Fruit fly (Drosophila melanogaster): ENCODE results near the gene msl-2.

Gene msl-2

dm6 chr2L:3440322-3440721 is 25.6 kb downstream of the msl-2 start (continued):
- TF ChIP-seq CG7963 (GFP tag; IDR thresholded peaks at IDR 0.05; ENCODE audit: partially characterized antibody) = no peak
- TF ChIP-seq Hand (GFP tag; optimal IDR thresholded peaks at IDR 0.05) = no peak
- no peak for TF ChIP-seq yki (optimal IDR thresholded peaks at IDR 0.05)
- TF ChIP-seq CG32767 (GFP tag; IDR thresholded peaks at IDR 0.05) = peak; percentile 67
- TF ChIP-seq NK7.1 (GFP tag; optimal IDR thresholded peaks at IDR 0.05) = no peak
- peak; percentile 56 for TF ChIP-seq ranshi (GFP tag; IDR thresholded peaks at IDR 0.05)
- TF ChIP-seq pfk (GFP tag; optimal IDR thresholded peaks at IDR 0.05) = no peak
- TF ChIP-seq CG11247 (GFP tag; IDR thresholded peaks at IDR 0.05) = peak; percentile 58; the same call in 1 of the 2 replicates
- TF ChIP-seq hkb (optimal IDR thresholded peaks at IDR 0.05) = no peak
- peak; percentile 79 for TF ChIP-seq hkb (GFP tag; IDR thresholded peaks at IDR 0.05)
- TF ChIP-seq CG9797 (GFP tag; optimal IDR thresholded peaks at IDR 0.05) = no peak
- TF ChIP-seq trem (tag; optimal IDR thresholded peaks at IDR 0.05) = peak; percentile 29
- peak; percentile 90 for TF ChIP-seq ci (GFP tag; IDR thresholded peaks at IDR 0.05)
- TF ChIP-seq esg (GFP tag; conservative IDR thresholded peaks at IDR 0.05) = peak; percentile 57
- peak; percentile 83 for TF ChIP-seq HLH3B (GFP tag; IDR thresholded peaks at IDR 0.05)
- peak; percentile 73 for TF ChIP-seq Blimp-1 (GFP tag; optimal IDR thresholded peaks at IDR 0.05)
- no peak for TF ChIP-seq nom (GFP tag; optimal IDR thresholded peaks at IDR 0.05)
- TF ChIP-seq klu (GFP tag; IDR thresholded peaks at IDR 0.05) = peak; percentile 36; the same call in 1 of the 2 replicates
- TF ChIP-seq gfzf (GFP tag; optimal IDR thresholded peaks at IDR 0.05) = no peak
- TF ChIP-seq CG10979 (tag; optimal IDR thresholded peaks at IDR 0.05) = peak; percentile 74
- peak; percentile 68 for TF ChIP-seq PHDP (tag; optimal IDR thresholded peaks at IDR 0.05)
- peak; percentile 55 for TF ChIP-seq CG8924 (tag; optimal IDR thresholded peaks at IDR 0.05)
- peak; percentile 48 for TF ChIP-seq Sox100B (GFP tag; optimal IDR thresholded peaks at IDR 0.05)
- no peak for TF ChIP-seq CG15696 (tag; optimal IDR thresholded peaks at IDR 0.05)
- TF ChIP-seq Atf-2 (GFP tag; optimal IDR thresholded peaks at IDR 0.05) = peak; percentile 41
- TF ChIP-seq lab (GFP tag; optimal IDR thresholded peaks at IDR 0.05) = peak; percentile 80
- TF ChIP-seq sima (GFP tag; optimal IDR thresholded peaks at IDR 0.05) = no peak
- peak; percentile 29 for TF ChIP-seq pnt (GFP tag; optimal IDR thresholded peaks at IDR 0.05)
- no peak for TF ChIP-seq ato (GFP tag; IDR thresholded peaks at IDR 0.05; ENCODE audit: partially characterized antibody)
- no peak for TF ChIP-seq bbx (GFP tag; IDR thresholded peaks at IDR 0.05; ENCODE audit: partially characterized antibody)
- TF ChIP-seq Nf-YB (GFP tag; optimal IDR thresholded peaks at IDR 0.05) = no peak
- TF ChIP-seq CG30431 (GFP tag; optimal IDR thresholded peaks at IDR 0.05) = peak; percentile 28
- no peak for TF ChIP-seq CG16813 (GFP tag; IDR thresholded peaks at IDR 0.05; ENCODE audit: partially characterized antibody)
- TF ChIP-seq ems (GFP tag; optimal IDR thresholded peaks at IDR 0.05) = peak; percentile 24
- TF ChIP-seq Usf (GFP tag; optimal IDR thresholded peaks at IDR 0.05) = no peak
- TF ChIP-seq CG13424 (tag; optimal IDR thresholded peaks at IDR 0.05) = peak; percentile 25
- TF ChIP-seq nerfin-1 (tag; optimal IDR thresholded peaks at IDR 0.05) = peak; percentile 47
- 0 out of 2 replicates have a peak, but pooled peaks have one; percentile 50 for TF ChIP-seq sim (GFP tag; IDR thresholded peaks at IDR 0.05)
- TF ChIP-seq CG10431 (GFP tag; optimal IDR thresholded peaks at IDR 0.05) = no peak
- TF ChIP-seq sens (GFP tag) = peak; percentile 88
- TF ChIP-seq CG12104 (GFP tag; optimal IDR thresholded peaks at IDR 0.05) = no peak
- peak; percentile 74; the same call in 1 of the 3 replicates for TF ChIP-seq CG11456 (GFP tag; IDR thresholded peaks at IDR 0.05)
- TF ChIP-seq Ravus (GFP tag; IDR thresholded peaks at IDR 0.05) = no peak
- peak; percentile 44 for TF ChIP-seq CG7556 (GFP tag; optimal IDR thresholded peaks at IDR 0.05)
- no peak for TF ChIP-seq Sin3A (optimal IDR thresholded peaks at IDR 0.05)
- TF ChIP-seq HHEX (GFP tag; optimal IDR thresholded peaks at IDR 0.05) = peak; percentile 76
- TF ChIP-seq Sox102F (GFP tag; optimal IDR thresholded peaks at IDR 0.05) = peak; percentile 82
- TF ChIP-seq Elba2 (GFP tag; optimal IDR thresholded peaks at IDR 0.05) = no peak
- TF ChIP-seq CG12942 (GFP tag; optimal IDR thresholded peaks at IDR 0.05) = peak; percentile 59
- 0 out of 2 replicates have a peak, but pooled peaks have one; percentile 57 for TF ChIP-seq gt (GFP tag; IDR thresholded peaks at IDR 0.05)
- TF ChIP-seq Fer1 (GFP tag; optimal IDR thresholded peaks at IDR 0.05) = peak; percentile 73
